Fruit fly (Drosophila melanogaster): ENCODE measurements around the gene gdrd.

gdrd gene

DNA sequence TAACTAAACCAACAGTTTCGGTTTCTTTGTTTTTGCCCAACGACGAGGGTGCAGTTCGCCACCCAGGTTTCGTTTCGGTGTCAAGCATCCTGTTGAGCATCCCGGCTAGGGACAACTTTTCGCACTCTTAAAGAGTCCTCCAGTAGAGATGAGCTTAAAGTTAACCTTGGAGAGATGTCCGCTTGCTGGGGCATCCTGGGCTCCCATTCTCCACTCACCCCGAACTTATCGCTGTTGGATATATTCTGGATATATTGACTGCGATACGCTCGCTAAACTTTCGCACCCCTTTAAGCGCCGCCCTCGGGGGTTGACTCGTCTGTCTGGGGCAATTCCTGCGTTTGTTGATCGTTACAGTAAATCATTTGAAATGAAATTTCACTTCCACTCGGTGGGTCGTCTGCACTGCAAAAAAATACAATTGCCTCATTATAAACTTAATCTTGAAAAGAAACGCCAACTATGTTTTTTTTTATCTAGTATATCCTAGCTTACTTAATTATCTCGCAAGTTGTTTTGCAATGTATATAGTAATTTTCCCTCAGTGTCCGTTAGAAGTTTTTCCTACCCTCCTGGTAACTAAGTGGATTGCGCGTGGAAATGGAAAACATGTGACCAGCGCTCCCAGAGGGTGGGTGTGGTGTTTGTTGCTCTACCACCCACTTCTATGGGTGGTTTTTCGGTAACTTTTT is 29.4 kb upstream of the gdrd start (continued):
- TF ChIP-seq CG15479 (GFP tag; optimal IDR thresholded peaks at IDR 0.05) (no peak), Hr39 (optimal IDR thresholded peaks at IDR 0.05) (no peak), CG3995 (GFP tag; optimal IDR thresholded peaks at IDR 0.05) (no peak), az2 (GFP tag; optimal IDR thresholded peaks at IDR 0.05) (peak; percentile 80), CG6854 (GFP tag; optimal IDR thresholded peaks at IDR 0.05) (peak; percentile 61), ci (GFP tag; IDR thresholded peaks at IDR 0.05) (peak; percentile 94), sr (GFP tag; IDR thresholded peaks at IDR 0.05) (peak; percentile 68; the same call in 2 of the 3 replicates), CG15073 (GFP tag; optimal IDR thresholded peaks at IDR 0.05) (no peak), emc (GFP tag; optimal IDR thresholded peaks at IDR 0.05) (peak; percentile 56), CG8478 (optimal IDR thresholded peaks at IDR 0.05) (no peak), ssp (GFP tag; IDR thresholded peaks at IDR 0.05) (peak; percentile 73), CG9437 (GFP tag; optimal IDR thresholded peaks at IDR 0.05) (peak; percentile 48), Vsx1 (GFP tag; optimal IDR thresholded peaks at IDR 0.05) (peak; percentile 53), Bgb (GFP tag; IDR thresholded peaks at IDR 0.05; ENCODE audit: partially characterized antibody) (no peak), jumu (GFP tag; optimal IDR thresholded peaks at IDR 0.05) (peak; percentile 79), chm (GFP tag; IDR thresholded peaks at IDR 0.05) (peak; percentile 69), dan (GFP tag; IDR thresholded peaks at IDR 0.05) (peak; percentile 35; the same call in 1 of the 2 replicates), fd102C (GFP tag; optimal IDR thresholded peaks at IDR 0.05) (no peak), CG8388 (GFP tag; optimal IDR thresholded peaks at IDR 0.05) (peak; percentile 77), HLHmδ (GFP tag; optimal IDR thresholded peaks at IDR 0.05) (no peak), CG18619 (GFP tag; optimal IDR thresholded peaks at IDR 0.05) (peak; percentile 67), CG17385 (GFP tag; optimal IDR thresholded peaks at IDR 0.05) (peak; percentile 76), schlank (tag; optimal IDR thresholded peaks at IDR 0.05) (peak; percentile 37), eve (GFP tag; optimal IDR thresholded peaks at IDR 0.05) (peak in 1 of 2 experiments; percentile 92), NK7.1 (GFP tag; optimal IDR thresholded peaks at IDR 0.05) (peak; percentile 76), ash1 (GFP tag; optimal IDR thresholded peaks at IDR 0.05) (no peak), BtbVII (GFP tag; optimal IDR thresholded peaks at IDR 0.05) (peak; percentile 64), CG5953 (GFP tag; IDR thresholded peaks at IDR 0.05) (peak; percentile 64; the same call in 1 of the 2 replicates), Mad (GFP tag; optimal IDR thresholded peaks at IDR 0.05) (peak; percentile 62), odd (GFP tag; optimal IDR thresholded peaks at IDR 0.05) (peak; percentile 52), CG4282 (GFP tag; optimal IDR thresholded peaks at IDR 0.05) (peak; percentile 26), CG17361 (GFP tag; IDR thresholded peaks at IDR 0.05) (peak; percentile 80), cad (GFP tag; optimal IDR thresholded peaks at IDR 0.05) (no peak), tgo (GFP tag; IDR thresholded peaks at IDR 0.05) (peak; percentile 84), unpg (GFP tag; optimal IDR thresholded peaks at IDR 0.05) (peak; percentile 81), TFAM (GFP tag; optimal IDR thresholded peaks at IDR 0.05) (peak; percentile 57), Ada2b (GFP tag; IDR thresholded peaks at IDR 0.05) (peak; percentile 64), CG12236 (GFP tag; optimal IDR thresholded peaks at IDR 0.05) (peak; percentile 57), ems (GFP tag; optimal IDR thresholded peaks at IDR 0.05) (peak; percentile 82), Chrac-16 (GFP tag; optimal IDR thresholded peaks at IDR 0.05) (peak; percentile 60), Lhr (GFP tag; optimal IDR thresholded peaks at IDR 0.05) (peak; percentile 38), Pdp1 (GFP tag; optimal IDR thresholded peaks at IDR 0.05) (peak; percentile 66 to 73), CG17359 (tag; optimal IDR thresholded peaks at IDR 0.05) (peak; percentile 89), CG12744 (GFP tag; optimal IDR thresholded peaks at IDR 0.05) (peak; percentile 69), CG3163 (GFP tag; optimal IDR thresholded peaks at IDR 0.05) (peak; percentile 52), gce (GFP tag; IDR thresholded peaks at IDR 0.05) (peak; percentile 87), crol (GFP tag; IDR thresholded peaks at IDR 0.05) (0 out of 2 replicates have a peak, but pooled peaks have one; percentile 16), wor (GFP tag; IDR thresholded peaks at IDR 0.05) (0 out of 2 replicates have a peak, but pooled peaks have one; percentile 54), Doc2 (GFP tag; IDR thresholded peaks at IDR 0.05) (no peak), Hmr (GFP tag; optimal IDR thresholded peaks at IDR 0.05) (peak; percentile 88), CG5245 (GFP tag; optimal IDR thresholded peaks at IDR 0.05) (peak; percentile 27)
